Worm (Caenorhabditis elegans) whole organism, L4 larva: ENCODE data around the gene W03A5.1.

Experiments used
- ceh-82 ChIP-seq: sonication (generic microtip); optimal IDR thresholded peaks from 2 replicates; lab custom pipeline; 2017; ENCODE audit warnings: missing biosample characterization, missing genetic modification characterization
- hif-1 ChIP-seq, 2 experiments: sonication (generic microtip); optimal IDR thresholded peaks; 2 replicates each; lab custom pipeline; 2016 to 2017; ENCODE audit warnings: missing compliant biosample characterization in 2 of 2, missing genetic modification characterization in 2 of 2, missing genetic modification reagents in 2 of 2, missing genotype in 2 of 2, mild to moderate bottlenecking in 1 of 2
- lim-7 ChIP-seq: fragments of 200-800 bp; sonication (Bioruptor generic); IDR thresholded peaks from 2 replicates; pipeline ENCODE4 v1.3.6; 2022; ENCODE audit warnings: missing genetic modification characterization, missing compliant biosample characterization
- lin-15B ChIP-seq: fragments of 150-350 bp; sonication (generic microtip); optimal IDR thresholded peaks from 3 replicates; lab custom pipeline; 2014; ENCODE audit warnings: missing biosample characterization, missing genetic modification characterization
- lin-39 ChIP-seq: fragments of 150-350 bp; optimal IDR thresholded peaks from 2 replicates; lab custom pipeline; 2014; ENCODE audit warnings: missing biosample characterization, missing genetic modification reagents, missing genetic modification characterization
- lir-3 ChIP-seq: sonication (generic microtip); optimal IDR thresholded peaks from 2 replicates; lab custom pipeline; 2016; ENCODE audit warnings: mild to moderate bottlenecking, missing genetic modification characterization, missing compliant biosample characterization
- nhr-237 ChIP-seq: sonication (generic microtip); optimal IDR thresholded peaks from 2 replicates; lab custom pipeline; 2017; ENCODE audit warnings: missing biosample characterization, missing genetic modification characterization
- nhr-25 ChIP-seq: sonication (generic microtip); optimal IDR thresholded peaks from 2 replicates; lab custom pipeline; 2017; ENCODE audit warnings: missing genetic modification characterization, mild to moderate bottlenecking, missing compliant biosample characterization, antibody characterized with exemption, moderate library complexity, borderline replicate concordance; ENCODE audit not compliant: insufficient read depth
- nhr-28 ChIP-seq: fragments of 150-350 bp; optimal IDR thresholded peaks from 2 replicates; lab custom pipeline; 2014; ENCODE audit warnings: missing biosample characterization, missing genetic modification characterization
- unc-62 ChIP-seq, 3 experiments: fragments of 150-350 bp in 1 of 3; sonication (generic microtip); optimal IDR thresholded peaks in 2 of 3; peaks in 1 of 3; 1 replicate in 1 of 3; 2 replicates in 2 of 3; lab custom pipeline; 2014 to 2017; ENCODE audit warnings: missing biosample characterization in 3 of 3, missing genetic modification characterization in 3 of 3, missing genetic modification reagents in 3 of 3, missing genotype in 1 of 3
- ztf-11 ChIP-seq: fragments of 150-350 bp; optimal IDR thresholded peaks from 2 replicates; lab custom pipeline; 2014; ENCODE audit warnings: missing biosample characterization, missing genetic modification characterization
- ztf-7 ChIP-seq: fragments of 150-350 bp; optimal IDR thresholded peaks from 2 replicates; lab custom pipeline; 2014; ENCODE audit warnings: missing biosample characterization, missing genetic modification characterization

ce11 chrIII:5382073-5382472 is 25.6 kb upstream of the W03A5.1 start, which contains the start of gene Y32H12A.6:
- TF ChIP-seq hif-1 (tag; optimal IDR thresholded peaks at IDR 0.05; lab: Kevin White, UChicago) (no peak), nhr-237 (tag; lab: Kevin White, UChicago) (no peak), ceh-82 (tag; lab: Kevin White, UChicago) (no peak), ztf-7 (tag; lab: Kevin White, UChicago) (no peak), unc-62 (GFP tag; optimal IDR thresholded peaks at IDR 0.05 in 1 of 2; lab: Kevin White, UChicago) (no peak), unc-62 (tag; optimal IDR thresholded peaks at IDR 0.05; lab: Kevin White, UChicago) (no peak), lin-39 (no peak), lir-3 (tag; lab: Kevin White, UChicago) (no peak), nhr-25 (tag; lab: Kevin White, UChicago) (no peak), ztf-11 (tag; lab: Kevin White, UChicago) (no peak), lim-7 (GFP tag; lab: Robert Waterston, UW) (no peak), nhr-28 (tag; lab: Kevin White, UChicago) (no peak), lin-15B (tag; lab: Kevin White, UChicago) (no peak)
